Fruit fly (Drosophila melanogaster) whole organism, embryonic: Measurements from ENCODE around the gene CG2909.

Source experiments
- B-H2 ChIP-seq: fragments of 200-800 bp; sonication (Bioruptor generic); optimal IDR thresholded peaks from 2 replicates; lab custom pipeline; 2018; ENCODE audit warnings: missing biosample characterization, mild to moderate bottlenecking, missing genetic modification characterization
- CG1024 ChIP-seq: fragments of 200-800 bp; sonication (Bioruptor generic); IDR thresholded peaks from 2 replicates; pipeline ENCODE4 v1.3.6; 2022; ENCODE audit warnings: missing biosample characterization, missing genetic modification characterization
- CG10431 ChIP-seq: fragments of 200-800 bp; sonication (Bioruptor generic); optimal IDR thresholded peaks from 3 replicates; lab custom pipeline; 2018; ENCODE audit warnings: missing biosample characterization, mild to moderate bottlenecking, missing genetic modification characterization
- CG11398 ChIP-seq: fragments of 200-800 bp; sonication (Bioruptor generic); optimal IDR thresholded peaks from 2 replicates; lab custom pipeline; 2016; ENCODE audit warnings: missing biosample characterization, missing genetic modification characterization
- CG11696 ChIP-seq: fragments of 200-800 bp; sonication (Bioruptor generic); IDR thresholded peaks from 2 replicates; pipeline ENCODE4 v1.3.6; 2022; ENCODE audit warnings: missing biosample characterization, missing genetic modification characterization
- CG1233 ChIP-seq: fragments of 200-800 bp; sonication (Bioruptor generic); optimal IDR thresholded peaks from 4 replicates; lab custom pipeline; 2018; ENCODE audit warnings: missing biosample characterization, mild to moderate bottlenecking, missing genetic modification characterization
- CG13296 ChIP-seq: fragments of 200-800 bp; sonication (Bioruptor generic); optimal IDR thresholded peaks from 3 replicates; lab custom pipeline; 2018; ENCODE audit warnings: missing biosample characterization, mild to moderate bottlenecking, missing genetic modification characterization
- CG15479 ChIP-seq: fragments of 200-800 bp; sonication (Bioruptor generic); optimal IDR thresholded peaks from 3 replicates; lab custom pipeline; 2019; ENCODE audit warnings: missing biosample characterization, mild to moderate bottlenecking, missing genetic modification characterization, moderate library complexity
- CG15514 ChIP-seq: fragments of 200-800 bp; sonication (Bioruptor generic); optimal IDR thresholded peaks from 3 replicates; lab custom pipeline; 2017; ENCODE audit warnings: missing biosample characterization, missing genetic modification characterization, mild to moderate bottlenecking, moderate library complexity, missing genetic modification reagents
- CG1603 ChIP-seq: fragments of 200-800 bp; sonication (Bioruptor generic); optimal IDR thresholded peaks from 2 replicates; lab custom pipeline; 2019; ENCODE audit warnings: missing biosample characterization, mild to moderate bottlenecking, missing genetic modification characterization, moderate library complexity
- CG1832 ChIP-seq: fragments of 200-800 bp; sonication (Bioruptor generic); optimal IDR thresholded peaks from 2 replicates; lab custom pipeline; 2017; ENCODE audit warnings: missing biosample characterization, mild to moderate bottlenecking, missing genetic modification characterization, inconsistent platforms
- CG3065 ChIP-seq: fragments of 200-800 bp; sonication (Bioruptor generic); optimal IDR thresholded peaks from 2 replicates; lab custom pipeline; 2016; ENCODE audit warnings: missing biosample characterization, missing genetic modification characterization
- CG33557 ChIP-seq: fragments of 200-800 bp; sonication (Bioruptor generic); optimal IDR thresholded peaks from 2 replicates; lab custom pipeline; 2019; ENCODE audit warnings: missing biosample characterization, mild to moderate bottlenecking, missing genetic modification characterization, moderate library complexity
- CG3838 ChIP-seq: fragments of 200-800 bp; sonication (Bioruptor generic); optimal IDR thresholded peaks from 3 replicates; lab custom pipeline; 2016; ENCODE audit warnings: missing biosample characterization, missing genetic modification characterization
- CG4820 ChIP-seq: fragments of 200-800 bp; sonication (Bioruptor generic); optimal IDR thresholded peaks from 3 replicates; lab custom pipeline; 2016; ENCODE audit warnings: missing biosample characterization, missing genetic modification characterization
- CG6654 ChIP-seq: fragments of 200-800 bp; sonication (Bioruptor generic); optimal IDR thresholded peaks from 2 replicates; lab custom pipeline; 2017; ENCODE audit warnings: missing biosample characterization, mild to moderate bottlenecking, missing genetic modification characterization
- CG7372 ChIP-seq: fragments of 200-800 bp; sonication (Bioruptor generic); IDR thresholded peaks from 2 replicates; pipeline ENCODE4 v1.3.6; 2022; ENCODE audit warnings: missing biosample characterization, missing genetic modification characterization
- CG7556 ChIP-seq: fragments of 200-800 bp; sonication (Bioruptor generic); optimal IDR thresholded peaks from 2 replicates; lab custom pipeline; 2017; ENCODE audit warnings: missing biosample characterization, mild to moderate bottlenecking, missing genetic modification characterization
- CG9215 ChIP-seq: fragments of 200-800 bp; sonication (Bioruptor generic); IDR thresholded peaks from 2 replicates; pipeline ENCODE4 v1.3.6; 2022; ENCODE audit warnings: missing biosample characterization, missing genetic modification characterization
- CG9797 ChIP-seq: fragments of 200-800 bp; sonication (Bioruptor generic); optimal IDR thresholded peaks from 3 replicates; lab custom pipeline; 2018; ENCODE audit warnings: missing biosample characterization, mild to moderate bottlenecking, missing genetic modification characterization
- Drgx ChIP-seq: fragments of 200-800 bp; sonication (Bioruptor generic); IDR thresholded peaks from 2 replicates; pipeline ENCODE4 v1.3.6; 2022; ENCODE audit warnings: missing biosample characterization, missing genetic modification characterization
- E2f2 ChIP-seq: fragments of 200-800 bp; sonication (Bioruptor generic); IDR thresholded peaks from 2 replicates; pipeline ENCODE4 v1.3.6; 2022; ENCODE audit warnings: missing biosample characterization, missing genetic modification characterization
- HLH3B ChIP-seq: fragments of 200-800 bp; sonication (Bioruptor generic); IDR thresholded peaks from 2 replicates; pipeline ENCODE4 v1.3.6; 2022; ENCODE audit warnings: missing biosample characterization, missing genetic modification characterization
- Hey ChIP-seq: fragments of 200-800 bp; sonication (Bioruptor generic); optimal IDR thresholded peaks from 3 replicates; lab custom pipeline; 2018; ENCODE audit warnings: missing biosample characterization, mild to moderate bottlenecking, missing genetic modification characterization
- Hr78 ChIP-seq, 2 experiments: fragments of 200-800 bp in 1 of 2; fragments of >200 bp in 1 of 2; sonication (Bioruptor generic) in 1 of 2; optimal IDR thresholded peaks; 2 replicates each; lab custom pipeline; 2017 to 2019; ENCODE audit warnings: missing biosample characterization in 2 of 2, missing genetic modification characterization in 2 of 2, mild to moderate bottlenecking in 1 of 2, moderate library complexity in 1 of 2
- Lim3 ChIP-seq: fragments of 200-800 bp; sonication (Bioruptor generic); IDR thresholded peaks from 2 replicates; pipeline ENCODE4 v1.3.6; 2022; ENCODE audit warnings: missing biosample characterization, missing genetic modification characterization
- Mad ChIP-seq: fragments of 200-800 bp; sonication (Bioruptor generic); optimal IDR thresholded peaks from 2 replicates; lab custom pipeline; 2016; ENCODE audit warnings: missing biosample characterization, missing genetic modification characterization
- Meics ChIP-seq: fragments of 200-800 bp; sonication (Bioruptor generic); optimal IDR thresholded peaks from 2 replicates; lab custom pipeline; 2017; ENCODE audit warnings: missing biosample characterization, mild to moderate bottlenecking, missing genetic modification characterization
- NFAT ChIP-seq: fragments of 200-800 bp; sonication (Bioruptor generic); IDR thresholded peaks from 2 replicates; pipeline ENCODE4 v1.3.6; 2022; ENCODE audit warnings: missing biosample characterization, missing genetic modification characterization
- Ravus ChIP-seq: fragments of 200-800 bp; sonication (Bioruptor generic); IDR thresholded peaks from 2 replicates; pipeline ENCODE4 v1.3.6; 2022; ENCODE audit warnings: missing biosample characterization, missing genetic modification characterization
- Scr ChIP-seq: fragments of 200-800 bp; sonication (Bioruptor generic); IDR thresholded peaks from 2 replicates; pipeline ENCODE4 v1.3.6; 2022; ENCODE audit warnings: missing biosample characterization, missing genetic modification characterization; ENCODE audit not compliant: partially characterized antibody
- Six4 ChIP-seq: fragments of 200-800 bp; sonication (Bioruptor generic); optimal IDR thresholded peaks from 2 replicates; lab custom pipeline; 2016; ENCODE audit warnings: missing biosample characterization, missing genetic modification characterization
- ara ChIP-seq: fragments of 200-800 bp; sonication (Bioruptor generic); IDR thresholded peaks from 2 replicates; pipeline ENCODE4 v1.3.6; 2022; ENCODE audit warnings: missing biosample characterization, missing genetic modification characterization
- ase ChIP-seq: fragments of 200-800 bp; sonication (Bioruptor generic); IDR thresholded peaks from 3 replicates; pipeline ENCODE4 v1.3.6; 2022; ENCODE audit warnings: missing biosample characterization, missing genetic modification characterization
- bowl ChIP-seq: fragments of 200-800 bp; sonication (Bioruptor generic); IDR thresholded peaks from 2 replicates; pipeline ENCODE4 v1.3.6; 2022; ENCODE audit warnings: missing biosample characterization, missing genetic modification characterization
- br ChIP-seq: fragments of >200 bp; optimal IDR thresholded peaks from 2 replicates; lab custom pipeline; 2017
- caup ChIP-seq: fragments of 200-800 bp; sonication (Bioruptor generic); optimal IDR thresholded peaks from 3 replicates; lab custom pipeline; 2017; ENCODE audit warnings: missing biosample characterization, mild to moderate bottlenecking, missing genetic modification characterization, moderate library complexity; ENCODE audit not compliant: severe bottlenecking
- chif ChIP-seq, 2 experiments: fragments of 200-800 bp; sonication (Bioruptor generic); optimal IDR thresholded peaks; 3 replicates each; lab custom pipeline; 2016; ENCODE audit warnings: missing biosample characterization in 2 of 2, missing genetic modification characterization in 2 of 2
- corto ChIP-seq: fragments of 200-800 bp; sonication (Bioruptor generic); optimal IDR thresholded peaks from 2 replicates; lab custom pipeline; 2016; ENCODE audit warnings: missing biosample characterization, mild to moderate bottlenecking, missing genetic modification characterization, moderate library complexity
- fd3F ChIP-seq: fragments of 200-800 bp; sonication (Bioruptor generic); optimal IDR thresholded peaks from 2 replicates; lab custom pipeline; 2018; ENCODE audit warnings: missing biosample characterization, mild to moderate bottlenecking, missing genetic modification characterization, moderate library complexity
- fu2 ChIP-seq: fragments of 200-800 bp; sonication (Bioruptor generic); optimal IDR thresholded peaks from 2 replicates; lab custom pipeline; 2016; ENCODE audit warnings: missing biosample characterization, missing genetic modification characterization
- nerfin-1 ChIP-seq: fragments of 200-800 bp; sonication (Bioruptor generic); optimal IDR thresholded peaks from 3 replicates; lab custom pipeline; 2019; ENCODE audit warnings: missing biosample characterization, mild to moderate bottlenecking, missing genetic modification characterization, moderate library complexity
- prd ChIP-seq, 3 experiments: fragments of >200 bp in 2 of 3; fragments of 200-800 bp in 1 of 3; sonication (Bioruptor generic) in 1 of 3; optimal IDR thresholded peaks in 2 of 3; IDR thresholded peaks in 1 of 3; 2 replicates in 2 of 3; 3 replicates in 1 of 3; pipeline versions ENCODE4 v1.3.6 to Lab custom; 2017 to 2022; ENCODE audit warnings: missing biosample characterization in 1 of 3, missing genetic modification characterization in 1 of 3
- repo ChIP-seq: fragments of 200-800 bp; sonication (Bioruptor generic); optimal IDR thresholded peaks from 2 replicates; lab custom pipeline; 2016; ENCODE audit warnings: missing biosample characterization, missing genetic modification characterization
- sens ChIP-seq: fragments of 200-800 bp; sonication (Bioruptor generic); peaks from one replicate; lab custom pipeline; 2016; ENCODE audit warnings: missing biosample characterization, missing genetic modification characterization
- seq ChIP-seq: fragments of 200-800 bp; sonication (Bioruptor generic); IDR thresholded peaks from 2 replicates; pipeline ENCODE4 v1.3.6; 2022; ENCODE audit warnings: missing biosample characterization, missing genetic modification characterization
- stc ChIP-seq: fragments of 200-800 bp; sonication (Bioruptor generic); IDR thresholded peaks from 2 replicates; pipeline ENCODE4 v1.3.6; 2022; ENCODE audit warnings: missing biosample characterization, missing genetic modification characterization
- tio ChIP-seq: fragments of 200-800 bp; sonication (Bioruptor generic); optimal IDR thresholded peaks from 2 replicates; lab custom pipeline; 2017; ENCODE audit warnings: missing biosample characterization, missing genetic modification characterization, inconsistent platforms
- tna ChIP-seq: fragments of 200-800 bp; sonication (Bioruptor generic); IDR thresholded peaks from 2 replicates; pipeline ENCODE4 v1.3.6; 2022; ENCODE audit warnings: missing biosample characterization, missing genetic modification characterization; ENCODE audit not compliant: partially characterized antibody
- wdn ChIP-seq: fragments of 200-800 bp; sonication (Bioruptor generic); IDR thresholded peaks from 2 replicates; pipeline ENCODE4 v1.3.6; 2022; ENCODE audit warnings: missing biosample characterization, missing genetic modification characterization

Gene CG2909

dm6 chrX:10289935-10290760 is 36.1 kb upstream of the CG2909 start (continued):
- TF ChIP-seq CG1832 (GFP tag; lab: Kevin White, UChicago): no peak
- no peak for TF ChIP-seq tna (GFP tag; lab: Robert Waterston, UW)
- no peak for TF ChIP-seq bowl (GFP tag; lab: Robert Waterston, UW)
- TF ChIP-seq Hr78 (GFP tag; optimal IDR thresholded peaks at IDR 0.05; lab: Kevin White, UChicago): no peak
- no peak for TF ChIP-seq tio
- TF ChIP-seq Hey (tag; lab: Kevin White, UChicago): no peak
- no peak for TF ChIP-seq nerfin-1
- TF ChIP-seq Lim3 (GFP tag; lab: Robert Waterston, UW): no peak
- TF ChIP-seq Six4 (GFP tag; lab: Kevin White, UChicago): no peak
- no peak for TF ChIP-seq B-H2
- TF ChIP-seq CG4820 (GFP tag; lab: Kevin White, UChicago): no peak
- no peak for TF ChIP-seq CG7372 (GFP tag; lab: Robert Waterston, UW)
- peak; percentile 37 for TF ChIP-seq CG7556
- peak; percentile 38 for TF ChIP-seq Meics (GFP tag; lab: Kevin White, UChicago)
- TF ChIP-seq sens (GFP tag; lab: Kevin White, UChicago): peak; percentile 57
- TF ChIP-seq CG1024 (GFP tag; lab: Robert Waterston, UW): no peak
- TF ChIP-seq E2f2: no peak
- TF ChIP-seq CG9215 (GFP tag; lab: Robert Waterston, UW): no peak
- TF ChIP-seq chif (GFP tag; optimal IDR thresholded peaks at IDR 0.05; lab: Kevin White, UChicago): no peak
- no peak for TF ChIP-seq ara (GFP tag; lab: Robert Waterston, UW)
- TF ChIP-seq CG11398 (GFP tag; lab: Kevin White, UChicago): no peak
- no peak for TF ChIP-seq CG3065 (GFP tag; lab: Kevin White, UChicago)
- no peak for TF ChIP-seq Scr (GFP tag; lab: Robert Waterston, UW)
- no peak for TF ChIP-seq br
- no peak for TF ChIP-seq CG6654 (GFP tag; lab: Kevin White, UChicago)
- no peak for TF ChIP-seq CG33557
- no peak for TF ChIP-seq Ravus
- TF ChIP-seq CG15514 (GFP tag; lab: Kevin White, UChicago): no peak
- no peak for TF ChIP-seq CG10431 (GFP tag; lab: Kevin White, UChicago)
- no peak for TF ChIP-seq seq (GFP tag; lab: Robert Waterston, UW)
- TF ChIP-seq stc (GFP tag; lab: Robert Waterston, UW): no peak
- no peak for TF ChIP-seq NFAT (GFP tag; lab: Robert Waterston, UW)
- no peak for TF ChIP-seq CG3838
- TF ChIP-seq Drgx (GFP tag; lab: Robert Waterston, UW): peak; percentile 43; the same call in 1 of the 2 replicates
- TF ChIP-seq CG1603 (tag; lab: Kevin White, UChicago): no peak
- TF ChIP-seq HLH3B (GFP tag; lab: Robert Waterston, UW): no peak
- no peak for TF ChIP-seq fd3F (GFP tag; lab: Kevin White, UChicago)
- TF ChIP-seq wdn: no peak
- no peak for TF ChIP-seq CG9797 (GFP tag; lab: Kevin White, UChicago)
- TF ChIP-seq fu2 (GFP tag; lab: Kevin White, UChicago): no peak
- TF ChIP-seq prd (optimal IDR thresholded peaks at IDR 0.05; lab: Kevin White, UChicago): no peak
- no peak for TF ChIP-seq prd (GFP tag; IDR thresholded peaks at IDR 0.05; lab: Robert Waterston, UW)
- no peak for TF ChIP-seq ase (GFP tag; lab: Robert Waterston, UW)
- TF ChIP-seq CG1233: no peak
- TF ChIP-seq Mad (GFP tag; lab: Kevin White, UChicago): no peak
- TF ChIP-seq CG15479 (GFP tag; lab: Kevin White, UChicago): no peak
- no peak for TF ChIP-seq repo
- no peak for TF ChIP-seq CG13296 (GFP tag; lab: Kevin White, UChicago)
- no peak for TF ChIP-seq corto (GFP tag; lab: Kevin White, UChicago)
- TF ChIP-seq caup (GFP tag; lab: Kevin White, UChicago): no peak
- no peak for TF ChIP-seq CG11696 (GFP tag; lab: Robert Waterston, UW)
